Worm (Caenorhabditis elegans): ENCODE results near the gene dod-6.

Gene dod-6

DNA sequence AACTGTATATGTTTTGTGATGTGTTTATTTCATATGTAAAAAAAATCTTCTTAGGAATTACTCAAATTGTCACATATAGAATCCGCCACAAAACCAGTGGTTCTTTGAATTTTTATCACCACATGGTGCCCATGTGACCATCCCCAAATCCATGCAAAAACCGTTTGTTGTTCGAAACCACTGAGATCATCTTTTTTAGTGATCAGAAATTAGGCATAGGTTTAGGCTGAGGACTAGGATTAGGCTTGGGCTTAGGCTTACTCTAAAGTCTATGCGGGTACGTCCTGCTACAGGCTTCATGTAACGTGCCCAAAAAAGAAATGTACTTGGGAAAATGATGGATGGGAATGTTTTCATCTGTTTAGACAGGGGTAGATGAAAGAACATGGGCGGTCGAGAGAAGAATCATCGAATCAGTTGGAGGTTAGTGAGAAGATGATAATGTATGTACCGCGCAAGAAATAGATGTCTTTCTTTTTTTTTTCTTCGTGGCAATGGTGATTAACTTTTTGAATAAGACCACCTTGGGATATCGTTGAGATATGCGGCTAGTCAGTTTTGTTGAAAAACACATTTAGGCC is 38.9 kb downstream of the dod-6 start (continued):
- TF ChIP-seq pqm-1 (tag; optimal IDR thresholded peaks at IDR 0.05): no peak
- TF ChIP-seq C04F5.9 (tag; optimal IDR thresholded peaks at IDR 0.05): no peak
- no peak for TF ChIP-seq lsy-2 (tag; optimal IDR thresholded peaks at IDR 0.05)
- no peak for TF ChIP-seq zip-4 (GFP tag; optimal IDR thresholded peaks at IDR 0.05)
- TF ChIP-seq lin-13 (GFP tag; optimal IDR thresholded peaks at IDR 0.05): no peak
- TF ChIP-seq ceh-8 (GFP tag; optimal IDR thresholded peaks at IDR 0.05): no peak
- no peak for TF ChIP-seq pag-3 (tag; optimal IDR thresholded peaks at IDR 0.05; ENCODE audit: borderline replicate concordance, insufficient read depth)
- no peak for TF ChIP-seq egl-27 (tag; optimal IDR thresholded peaks at IDR 0.05)
- TF ChIP-seq ceh-82 (tag; optimal IDR thresholded peaks at IDR 0.05): no peak
- TF ChIP-seq nhr-77 (tag; optimal IDR thresholded peaks at IDR 0.05): no peak
- no peak for TF ChIP-seq nhr-84 (tag; optimal IDR thresholded peaks at IDR 0.05)
- TF ChIP-seq isw-1 (GFP tag; IDR thresholded peaks at IDR 0.05): no peak
- TF ChIP-seq nhr-76 (tag; optimal IDR thresholded peaks at IDR 0.05): no peak
- no peak for TF ChIP-seq zag-1 (tag; optimal IDR thresholded peaks at IDR 0.05)
- no peak for TF ChIP-seq rnt-1 (tag; optimal IDR thresholded peaks at IDR 0.05)
- TF ChIP-seq mab-9 (GFP tag; IDR thresholded peaks at IDR 0.05): no peak
- TF ChIP-seq blmp-1 (tag; optimal IDR thresholded peaks at IDR 0.05): peak; percentile 62
- TF ChIP-seq ztf-11 (tag; optimal IDR thresholded peaks at IDR 0.05): no peak
- no peak for TF ChIP-seq hpl-2 (GFP tag; optimal IDR thresholded peaks at IDR 0.05)
- TF ChIP-seq lin-14 (GFP tag; optimal IDR thresholded peaks at IDR 0.05): peak; percentile 51
- peak; percentile 27 for TF ChIP-seq nhr-20 (tag; optimal IDR thresholded peaks at IDR 0.05)
- no peak for TF ChIP-seq pax-3 (tag; optimal IDR thresholded peaks at IDR 0.05)
- no peak for TF ChIP-seq fos-1 (tag; optimal IDR thresholded peaks at IDR 0.05)
- peak in 1 of 2 experiments; percentile 15 for TF ChIP-seq mdl-1 (tag; optimal IDR thresholded peaks at IDR 0.05)
- no peak for TF ChIP-seq mef-2 (tag; optimal IDR thresholded peaks at IDR 0.05)
- no peak for TF ChIP-seq fkh-4 (tag; optimal IDR thresholded peaks at IDR 0.05; ENCODE audit: borderline replicate concordance)
- no peak for TF ChIP-seq C34B4.2 (tag; optimal IDR thresholded peaks at IDR 0.05)
- no peak for TF ChIP-seq aha-1 (tag; optimal IDR thresholded peaks at IDR 0.05)
- peak in 1 of 2 experiments; percentile 36 for TF ChIP-seq lin-35 (GFP tag; optimal IDR thresholded peaks at IDR 0.05)
- no peak for TF ChIP-seq elt-2 (tag; optimal IDR thresholded peaks at IDR 0.05)
- no peak for TF ChIP-seq C16A3.4 (tag; optimal IDR thresholded peaks at IDR 0.05)
- TF ChIP-seq Y116A8C.19 (tag; optimal IDR thresholded peaks at IDR 0.05; ENCODE audit: borderline replicate concordance): no peak
- no peak for TF ChIP-seq unc-130 (tag; optimal IDR thresholded peaks at IDR 0.05)
- TF ChIP-seq ceh-63 (GFP tag; optimal IDR thresholded peaks at IDR 0.05): no peak
- TF ChIP-seq hlh-4 (tag; optimal IDR thresholded peaks at IDR 0.05): no peak
- TF ChIP-seq alr-1 (tag; optimal IDR thresholded peaks at IDR 0.05; ENCODE audit: borderline replicate concordance): no peak
- no peak for TF ChIP-seq lin-15B (tag; optimal IDR thresholded peaks at IDR 0.05)
- TF ChIP-seq egl-13 (tag; optimal IDR thresholded peaks at IDR 0.05): no peak
- TF ChIP-seq mep-1 (tag; optimal IDR thresholded peaks at IDR 0.05): no peak

ce11 chrIII:10238448-10239154 is 41.1 kb downstream of the dod-6 start, which contains the start of gene Y70G10A.3:
Gene Y70G10A.3, plus strand, starts transcription at chrIII:10239104.
- TF ChIP-seq unc-86 (tag; optimal IDR thresholded peaks at IDR 0.05) (no peak), lin-35 (GFP tag; optimal IDR thresholded peaks at IDR 0.05) (peak in 1 of 2 experiments; percentile 5), nhr-20 (tag; optimal IDR thresholded peaks at IDR 0.05) (peak; percentile 9), blmp-1 (tag; optimal IDR thresholded peaks at IDR 0.05) (peak; percentile 92), F16B12.6 (tag; optimal IDR thresholded peaks at IDR 0.05) (no peak), snu-23 (GFP tag; optimal IDR thresholded peaks at IDR 0.05) (peak; percentile 26), unc-98 (GFP tag; IDR thresholded peaks at IDR 0.05) (no peak), nhr-71 (tag; optimal IDR thresholded peaks at IDR 0.05) (peak; percentile 10), elt-3 (tag; optimal IDR thresholded peaks at IDR 0.05) (peak in 1 of 6 experiments; percentile 78), nhr-85 (tag) (peak; percentile 71), lin-14 (GFP tag; optimal IDR thresholded peaks at IDR 0.05) (peak; percentile 16)
